Fruit fly (Drosophila melanogaster) whole organism, adult: ENCODE results near the gene mil.
"Not testable (repeated sequence)": the region's sequence is repeated elsewhere in the genome, so short reads cannot be mapped to it uniquely, and the experiment has no call there.

Source experiments
- CG11617 ChIP-seq: fragments of 200-800 bp; sonication (Bioruptor generic); optimal IDR thresholded peaks from 2 replicates; lab custom pipeline; 2017; ENCODE audit warnings: mild to moderate bottlenecking, missing biosample characterization, missing genetic modification reagents, missing genetic modification characterization
- CG14711 ChIP-seq: fragments of 200-800 bp; sonication (Bioruptor generic); optimal IDR thresholded peaks from 2 replicates; lab custom pipeline; 2018; ENCODE audit warnings: missing biosample characterization, mild to moderate bottlenecking, missing genetic modification characterization, moderate library complexity
- CG1620 ChIP-seq: fragments of 200-800 bp; sonication (Bioruptor generic); optimal IDR thresholded peaks from 2 replicates; lab custom pipeline; 2016; ENCODE audit warnings: missing biosample characterization, missing genetic modification characterization
- CG33017 ChIP-seq: fragments of 200-800 bp; sonication (Bioruptor generic); optimal IDR thresholded peaks from 2 replicates; lab custom pipeline; 2018; ENCODE audit warnings: missing biosample characterization, mild to moderate bottlenecking, missing genetic modification characterization, moderate library complexity
- CG5204 ChIP-seq: fragments of 200-800 bp; sonication (Bioruptor generic); optimal IDR thresholded peaks from 2 replicates; lab custom pipeline; 2016; ENCODE audit warnings: missing biosample characterization, missing genetic modification characterization
- CG7045 ChIP-seq: fragments of 200-800 bp; sonication (Bioruptor generic); optimal IDR thresholded peaks from 2 replicates; lab custom pipeline; 2017; ENCODE audit warnings: missing biosample characterization, mild to moderate bottlenecking, missing genetic modification characterization
- CG7101 ChIP-seq: fragments of 200-800 bp; sonication (Bioruptor generic); optimal IDR thresholded peaks from 2 replicates; lab custom pipeline; 2018; ENCODE audit warnings: missing biosample characterization, mild to moderate bottlenecking, missing genetic modification characterization, moderate library complexity
- Clk ChIP-seq: fragments of 200-800 bp; sonication (Bioruptor generic); optimal IDR thresholded peaks from 2 replicates; lab custom pipeline; 2017; ENCODE audit warnings: missing biosample characterization, missing genetic modification characterization
- Crg-1 ChIP-seq: fragments of 200-800 bp; sonication (Bioruptor generic); optimal IDR thresholded peaks from 2 replicates; lab custom pipeline; 2016; ENCODE audit warnings: missing biosample characterization, missing genetic modification characterization
- Hr96 ChIP-seq: fragments of 200-800 bp; sonication (Bioruptor generic); optimal IDR thresholded peaks from 2 replicates; lab custom pipeline; 2016; ENCODE audit warnings: missing biosample characterization, missing genetic modification characterization
- Mnt ChIP-seq: fragments of 200-800 bp; sonication (Bioruptor generic); optimal IDR thresholded peaks from 2 replicates; lab custom pipeline; 2016; ENCODE audit warnings: missing biosample characterization, mild to moderate bottlenecking, missing genetic modification characterization
- bab1 ChIP-seq: fragments of 200-800 bp; sonication (Bioruptor generic); optimal IDR thresholded peaks from 3 replicates; lab custom pipeline; 2019; ENCODE audit warnings: missing biosample characterization, mild to moderate bottlenecking, missing genetic modification characterization, moderate library complexity
- cic ChIP-seq: fragments of 200-800 bp; sonication (Bioruptor generic); optimal IDR thresholded peaks from 2 replicates; lab custom pipeline; 2017; ENCODE audit warnings: missing biosample characterization, mild to moderate bottlenecking, missing genetic modification characterization, moderate library complexity
- cnc ChIP-seq, 2 experiments: fragments of >200 bp; optimal IDR thresholded peaks; 2 replicates each; lab custom pipeline; 2017
- kay ChIP-seq: fragments of 200-800 bp; sonication (Bioruptor generic); peaks from one replicate; lab custom pipeline; 2016; ENCODE audit warnings: missing biosample characterization, missing genetic modification characterization, borderline replicate concordance
- ovo ChIP-seq: fragments of 200-800 bp; sonication (Bioruptor generic); optimal IDR thresholded peaks from 2 replicates; lab custom pipeline; 2016; ENCODE audit warnings: missing biosample characterization, missing genetic modification characterization
- pad ChIP-seq: fragments of 200-800 bp; sonication (Bioruptor generic); optimal IDR thresholded peaks from 3 replicates; lab custom pipeline; 2017; ENCODE audit warnings: missing biosample characterization, missing genetic modification characterization, mild to moderate bottlenecking, moderate library complexity, missing genetic modification reagents
- tj ChIP-seq: fragments of 200-800 bp; sonication (Bioruptor generic); optimal IDR thresholded peaks from 3 replicates; lab custom pipeline; 2017; ENCODE audit warnings: missing biosample characterization, mild to moderate bottlenecking, missing genetic modification characterization, moderate library complexity
- toe ChIP-seq: fragments of 200-800 bp; sonication (Bioruptor generic); optimal IDR thresholded peaks from 2 replicates; lab custom pipeline; 2016; ENCODE audit warnings: missing biosample characterization, missing genetic modification characterization

Gene mil

DNA sequence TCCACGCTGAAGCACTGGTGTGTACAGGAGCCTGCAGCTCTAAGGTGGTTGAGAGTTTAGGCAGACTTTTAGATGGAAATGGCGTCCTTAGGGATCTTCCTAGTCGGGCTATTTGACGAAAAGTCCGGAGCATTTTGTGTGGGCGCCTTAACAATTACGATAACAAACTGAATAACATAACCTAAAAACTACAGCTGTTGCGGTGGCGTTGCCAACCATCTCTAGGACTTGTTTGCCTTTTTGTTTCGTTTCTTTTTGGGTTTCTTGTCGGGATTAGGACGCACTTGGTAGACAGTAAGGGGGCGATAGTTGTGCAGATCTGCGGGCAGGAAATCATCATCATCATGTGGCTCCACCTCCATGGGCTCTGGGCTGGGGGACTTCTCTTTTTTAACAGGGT is 45.7 kb downstream of the mil start:
- TF ChIP-seq ovo (no peak), toe (GFP tag; lab: Kevin White, UChicago) (no peak), cnc (optimal IDR thresholded peaks at IDR 0.05; lab: Kevin White, UChicago) (no peak), CG7101 (no peak), pad (no peak), Mnt (no peak), CG14711 (tag; lab: Kevin White, UChicago) (no peak), CG5204 (GFP tag; lab: Kevin White, UChicago) (no peak), CG33017 (tag; lab: Kevin White, UChicago) (no peak), Clk (no peak), Crg-1 (no peak), bab1 (GFP tag; lab: Kevin White, UChicago) (no peak), tj (GFP tag; lab: Kevin White, UChicago) (no peak), CG7045 (GFP tag; lab: Kevin White, UChicago) (no peak), kay (no peak), Hr96 (GFP tag; lab: Kevin White, UChicago) (no peak), CG1620 (GFP tag; lab: Kevin White, UChicago) (no peak), CG11617 (GFP tag; lab: Kevin White, UChicago) (no peak)

DNA sequence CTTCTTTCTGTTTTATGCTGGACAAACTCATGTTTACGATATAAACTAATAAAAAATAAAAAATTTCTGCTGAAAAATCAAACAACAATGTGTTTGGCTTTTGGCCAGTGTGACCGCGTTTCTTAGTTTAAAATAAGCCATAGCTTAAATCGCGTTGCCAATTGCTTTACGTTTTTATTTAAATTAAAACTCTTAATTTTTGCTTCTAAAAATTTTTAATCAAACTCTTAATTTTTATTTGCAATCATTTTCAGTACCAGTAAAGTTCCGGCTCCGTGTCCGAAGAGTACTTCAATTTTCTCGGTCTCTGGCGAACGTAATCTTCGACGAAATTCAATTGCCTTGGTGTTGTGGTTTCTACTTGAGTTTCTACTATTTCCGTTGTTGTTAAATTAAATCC is 46.9 kb downstream of the mil start, which contains the start of the genes CG42487 and CG4884:
Gene CG42487 (minus strand): TSS at position 101 of the 400 bp plus-strand sequence.
Gene CG4884 (minus strand): TSS at position 101 of the 400 bp plus-strand sequence.
- TF ChIP-seq Crg-1; CG7045 (GFP tag; lab: Kevin White, UChicago); CG11617 (GFP tag; lab: Kevin White, UChicago): not testable (repeated sequence)

DNA sequence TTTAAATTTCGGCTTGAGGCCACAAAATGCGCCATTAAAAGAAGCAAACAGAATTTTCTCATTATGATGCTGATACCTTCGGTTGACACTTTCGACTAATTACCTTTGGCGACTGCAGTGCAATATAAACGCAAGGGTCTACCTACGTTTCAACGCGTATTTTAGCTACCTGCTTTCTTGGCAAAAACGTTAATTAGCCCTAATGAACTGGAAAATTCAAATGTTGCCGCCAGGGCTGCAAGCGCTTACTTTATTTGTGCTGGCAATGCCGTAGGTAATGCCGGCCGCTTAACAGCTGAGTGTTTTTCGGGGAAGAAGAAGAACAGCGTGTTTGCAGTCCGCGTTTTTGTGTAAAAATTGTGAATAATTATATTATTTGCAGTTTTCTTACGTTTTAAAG is 48.2 kb downstream of the mil start, which contains the start of gene CG31253:
Gene CG31253 (minus strand): TSS at position 101 of the 400 bp plus-strand sequence.
- TF ChIP-seq cnc (optimal IDR thresholded peaks at IDR 0.05; lab: Kevin White, UChicago); Clk; CG1620 (GFP tag; lab: Kevin White, UChicago): not testable (repeated sequence)

DNA sequence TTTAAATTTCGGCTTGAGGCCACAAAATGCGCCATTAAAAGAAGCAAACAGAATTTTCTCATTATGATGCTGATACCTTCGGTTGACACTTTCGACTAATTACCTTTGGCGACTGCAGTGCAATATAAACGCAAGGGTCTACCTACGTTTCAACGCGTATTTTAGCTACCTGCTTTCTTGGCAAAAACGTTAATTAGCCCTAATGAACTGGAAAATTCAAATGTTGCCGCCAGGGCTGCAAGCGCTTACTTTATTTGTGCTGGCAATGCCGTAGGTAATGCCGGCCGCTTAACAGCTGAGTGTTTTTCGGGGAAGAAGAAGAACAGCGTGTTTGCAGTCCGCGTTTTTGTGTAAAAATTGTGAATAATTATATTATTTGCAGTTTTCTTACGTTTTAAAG is 50.9 kb downstream of the mil start, which contains the start of the genes CG31131 and CG4849:
Gene CG31131 (minus strand): TSS at position 101 of the 400 bp plus-strand sequence.
Gene CG4849 (plus strand): TSS at position 297 of the 400 bp plus-strand sequence.
- TF ChIP-seq ovo; CG5204 (GFP tag; lab: Kevin White, UChicago); cic (GFP tag; lab: Kevin White, UChicago): not testable (repeated sequence)
